Worm (Caenorhabditis elegans) whole organism, L4/young adult: ENCODE results near the gene col-165.

Source experiments
- W03F9.2 ChIP-seq: fragments of 150-350 bp; optimal IDR thresholded peaks from 2 replicates; lab custom pipeline; 2014; ENCODE audit warnings: missing biosample characterization, missing genetic modification characterization
- dao-5 ChIP-seq: sonication (generic microtip); optimal IDR thresholded peaks from 2 replicates; lab custom pipeline; 2016; ENCODE audit warnings: missing genotype, missing genetic modification characterization, moderate library complexity, missing compliant biosample characterization
- him-1 ChIP-seq: sonication (generic microtip); optimal IDR thresholded peaks from 2 replicates; lab custom pipeline; 2016; ENCODE audit warnings: missing genotype, missing genetic modification reagents, missing genetic modification characterization, missing compliant biosample characterization

Gene col-165

ce11 chrX:4350198-4350597 is 3.2 kb upstream of the col-165 start, which contains the start of gene F14H12.2:
Gene F14H12.2 (plus strand): TSS chrX:4350498.
- TF ChIP-seq W03F9.2 (tag; lab: Kevin White, UChicago): no peak
- TF ChIP-seq him-1 (tag; lab: Kevin White, UChicago): no peak
- TF ChIP-seq dao-5 (tag; lab: Kevin White, UChicago): no peak

DNA sequence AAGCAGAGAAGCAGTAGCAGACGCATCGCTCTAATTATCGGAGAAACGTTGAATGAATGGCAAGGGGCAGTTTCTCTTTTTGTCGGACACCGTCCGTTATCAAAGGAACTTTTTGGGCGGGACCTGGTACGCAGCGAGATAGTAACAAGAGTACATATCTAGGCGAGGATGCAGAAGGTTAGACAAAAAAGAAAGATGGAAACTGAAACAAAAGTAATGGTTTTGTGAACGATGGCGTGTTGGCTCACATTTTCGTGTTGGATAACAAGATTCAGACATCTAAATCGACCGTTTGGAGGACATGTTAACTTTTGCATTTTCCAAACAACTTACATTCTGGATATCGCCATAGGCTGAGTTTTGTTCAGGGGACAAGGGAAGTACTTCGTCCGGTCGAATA is 4.0 kb downstream of the col-165 start, which contains the start of gene F14H12.6:
Gene F14H12.6 (minus strand): TSS at position 101 of the 400 bp plus-strand sequence.
- TF ChIP-seq W03F9.2 (tag; lab: Kevin White, UChicago): no peak

DNA sequence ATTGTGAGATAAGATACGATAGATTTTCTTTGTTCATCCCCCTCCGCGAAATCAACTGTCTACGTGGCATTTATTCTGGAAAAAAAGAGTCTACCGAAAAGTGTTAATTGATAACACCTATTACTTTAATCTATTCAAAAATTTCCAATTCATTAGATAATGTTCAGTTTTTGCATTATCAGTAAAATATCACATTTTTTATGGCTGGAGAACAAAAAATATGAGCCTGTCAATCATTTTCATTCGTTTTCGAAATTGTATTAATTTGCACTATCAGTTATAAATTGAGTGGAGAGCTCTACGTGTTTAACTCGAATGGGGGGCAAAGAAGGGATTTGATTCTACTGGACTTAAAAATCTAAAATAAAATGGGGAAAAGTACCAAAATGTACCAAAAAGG is 5.6 kb downstream of the col-165 start:
- TF ChIP-seq him-1 (tag; lab: Kevin White, UChicago): no peak
- TF ChIP-seq dao-5 (tag; lab: Kevin White, UChicago): no peak
- TF ChIP-seq W03F9.2 (tag; lab: Kevin White, UChicago): no peak

DNA sequence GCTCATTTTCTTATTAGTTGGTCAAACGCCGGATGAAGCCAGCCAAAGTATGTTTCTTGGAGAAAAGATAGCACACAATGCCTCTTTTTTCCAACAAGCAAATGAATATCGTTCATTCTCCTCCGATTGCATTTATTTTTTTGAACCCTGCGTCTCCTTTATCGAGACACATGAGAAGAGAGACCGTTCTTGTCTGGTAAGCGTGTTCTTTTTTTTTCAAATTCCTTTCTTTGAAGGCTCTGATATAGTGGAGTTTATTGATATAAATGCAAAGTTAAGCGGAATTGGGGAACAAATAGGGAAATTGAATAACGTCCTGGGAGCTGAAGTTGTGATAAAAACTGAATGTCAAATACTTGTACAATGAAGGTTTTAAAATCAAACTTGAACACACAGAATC is 9.1 kb downstream of the col-165 start, which contains the start of gene F14H12.7:
Gene F14H12.7 (minus strand): TSS at position 101 of the 400 bp plus-strand sequence.
- TF ChIP-seq W03F9.2 (tag; lab: Kevin White, UChicago) (no peak), dao-5 (tag; lab: Kevin White, UChicago) (no peak), him-1 (tag; lab: Kevin White, UChicago) (no peak)

- no peak for TF ChIP-seq him-1 (tag; lab: Kevin White, UChicago)
- TF ChIP-seq W03F9.2 (tag; lab: Kevin White, UChicago): no peak
- no peak for TF ChIP-seq dao-5 (tag; lab: Kevin White, UChicago)
These were observed 9.8 kb downstream of the col-165 start, which contains the start of gene F14H12.17 for ce11 chrX:4363200-4363599. Gene F14H12.17 (minus strand): TSS chrX:4363300.

DNA sequence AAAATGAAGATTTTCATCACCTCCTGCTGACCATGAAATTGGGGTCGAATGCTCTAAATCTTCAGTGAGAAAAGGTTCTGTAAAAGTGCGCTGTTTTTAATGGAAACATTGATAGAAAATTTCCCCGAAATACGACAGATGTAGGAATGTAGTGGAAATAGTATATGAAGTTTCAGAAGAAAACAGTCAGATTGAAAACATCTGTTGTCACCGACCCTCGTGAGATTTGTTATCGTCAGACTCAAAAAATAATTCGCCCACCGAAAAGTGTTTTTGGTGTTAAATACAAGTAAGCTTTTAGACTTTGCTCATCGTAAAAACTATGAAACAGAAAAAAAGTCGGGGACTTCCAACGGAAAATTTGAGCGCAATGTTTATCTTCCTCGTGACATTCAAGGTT is 11.5 kb downstream of the col-165 start, which contains the start of gene F14H12.8:
Gene F14H12.8 (minus strand): TSS at position 101 of the 400 bp plus-strand sequence.
- TF ChIP-seq him-1 (tag; lab: Kevin White, UChicago): no peak
- TF ChIP-seq W03F9.2 (tag; lab: Kevin White, UChicago): no peak
- TF ChIP-seq dao-5 (tag; lab: Kevin White, UChicago): no peak

ce11 chrX:4366231-4366630 is 12.8 kb downstream of the col-165 start, which contains the start of gene R160.3:
Gene R160.3 (minus strand): TSS chrX:4366331.
- TF ChIP-seq him-1 (tag; lab: Kevin White, UChicago) (no peak), W03F9.2 (tag; lab: Kevin White, UChicago) (no peak), dao-5 (tag; lab: Kevin White, UChicago) (no peak)

ce11 chrX:4367414-4367813 is 14.0 kb downstream of the col-165 start, which contains the start of gene R160.10:
Gene R160.10 (minus strand): TSS chrX:4367514.
- TF ChIP-seq dao-5 (tag; lab: Kevin White, UChicago) (no peak), W03F9.2 (tag; lab: Kevin White, UChicago) (no peak)

DNA sequence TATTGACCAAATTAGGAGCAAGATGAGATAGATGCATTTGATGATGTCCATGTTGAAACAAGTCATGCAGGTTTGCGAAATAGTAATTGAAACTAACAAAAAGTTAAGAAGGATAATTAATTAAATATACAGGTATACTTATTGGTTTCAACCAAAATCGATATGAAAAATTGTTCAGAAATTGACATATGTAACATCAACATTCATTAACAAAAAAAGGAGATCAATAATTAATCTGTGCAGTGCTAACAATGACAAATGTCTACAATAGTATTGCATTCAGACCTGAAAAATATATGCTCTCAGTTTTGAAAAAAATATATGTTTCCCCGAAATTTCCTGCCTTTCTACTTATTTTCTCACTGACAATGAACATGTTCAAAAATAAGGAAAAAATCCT is 15.4 kb downstream of the col-165 start, which contains the start of gene R160.4:
Gene R160.4 (minus strand): TSS at position 101 of the 400 bp plus-strand sequence.
- no peak for TF ChIP-seq W03F9.2 (tag; lab: Kevin White, UChicago)
- TF ChIP-seq dao-5 (tag; lab: Kevin White, UChicago): no peak
- no peak for TF ChIP-seq him-1 (tag; lab: Kevin White, UChicago)

DNA sequence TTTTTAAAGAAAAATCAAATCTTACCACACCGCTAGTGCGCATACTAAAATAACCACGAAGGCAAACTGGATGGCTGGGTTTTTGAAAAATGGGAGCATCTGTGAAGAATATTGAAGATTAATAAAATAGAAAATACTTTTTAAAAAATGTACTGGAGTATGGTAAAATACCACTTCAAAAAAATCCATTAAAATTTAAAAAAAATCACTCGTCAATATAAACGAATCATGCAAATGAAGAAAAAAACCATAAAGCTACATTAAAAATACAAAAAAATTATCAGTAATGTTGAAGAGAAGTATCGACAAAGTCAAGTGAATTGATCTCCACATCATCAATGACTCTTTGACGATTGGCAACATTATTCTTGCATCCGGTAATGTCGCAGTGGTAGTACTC is 17.3 kb downstream of the col-165 start, which contains the start of gene R160.5:
Gene R160.5 (minus strand): TSS at position 101 of the 400 bp plus-strand sequence.
- TF ChIP-seq him-1 (tag; lab: Kevin White, UChicago) (no peak), W03F9.2 (tag; lab: Kevin White, UChicago) (no peak), dao-5 (tag; lab: Kevin White, UChicago) (no peak)

DNA sequence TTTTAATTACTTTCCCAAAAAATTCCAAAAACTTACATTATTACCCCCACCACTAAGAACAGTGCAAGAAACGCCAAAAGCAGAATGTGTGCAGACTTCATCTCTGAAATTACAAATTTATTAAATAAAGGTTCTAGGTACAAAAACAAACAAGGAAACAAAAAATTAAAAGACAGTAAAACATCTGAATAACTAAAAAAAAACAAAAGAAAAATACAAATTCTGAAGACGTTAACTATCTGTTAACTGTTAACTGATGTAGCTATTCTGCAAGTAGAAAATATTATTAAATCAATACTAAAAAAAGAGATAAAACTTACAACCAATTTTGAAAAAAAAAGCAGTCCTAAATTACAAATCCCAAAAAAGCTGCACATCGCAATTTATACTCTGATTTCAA is 18.0 kb downstream of the col-165 start, which contains the start of gene R160.13:
Gene R160.13 (minus strand): TSS at position 101 of the 400 bp plus-strand sequence.
- TF ChIP-seq him-1 (tag; lab: Kevin White, UChicago) (no peak), dao-5 (tag; lab: Kevin White, UChicago) (no peak), W03F9.2 (tag; lab: Kevin White, UChicago) (no peak)

ce11 chrX:4371988-4372387 is 18.6 kb downstream of the col-165 start, which contains the start of gene R160.14:
Gene R160.14 (minus strand): TSS chrX:4372088.
- TF ChIP-seq him-1 (tag; lab: Kevin White, UChicago) (no peak), dao-5 (tag; lab: Kevin White, UChicago) (no peak), W03F9.2 (tag; lab: Kevin White, UChicago) (no peak)

DNA sequence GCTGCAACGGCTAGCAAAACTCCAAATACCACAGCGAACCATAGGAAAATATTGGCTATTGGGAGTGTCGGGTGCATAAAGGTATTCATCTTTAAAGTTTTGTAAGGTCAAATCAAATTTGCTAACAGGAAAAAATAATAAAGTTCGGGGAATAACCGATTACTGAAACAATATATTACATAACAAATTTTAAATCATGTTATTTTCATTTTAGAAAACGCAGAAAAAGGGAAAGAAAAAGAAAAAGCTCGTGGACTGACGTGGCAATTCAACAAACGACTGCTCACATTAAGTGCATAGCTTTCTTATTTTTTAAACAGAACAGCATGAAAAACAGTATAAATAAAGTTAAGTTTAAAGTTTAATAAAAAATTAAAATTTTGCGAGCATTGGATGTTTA is 19.7 kb downstream of the col-165 start, which contains the start of gene R160.6:
Gene R160.6 (minus strand): TSS at position 101 of the 400 bp plus-strand sequence.
- TF ChIP-seq W03F9.2 (tag; lab: Kevin White, UChicago) (no peak), dao-5 (tag; lab: Kevin White, UChicago) (no peak), him-1 (tag; lab: Kevin White, UChicago) (no peak)

DNA sequence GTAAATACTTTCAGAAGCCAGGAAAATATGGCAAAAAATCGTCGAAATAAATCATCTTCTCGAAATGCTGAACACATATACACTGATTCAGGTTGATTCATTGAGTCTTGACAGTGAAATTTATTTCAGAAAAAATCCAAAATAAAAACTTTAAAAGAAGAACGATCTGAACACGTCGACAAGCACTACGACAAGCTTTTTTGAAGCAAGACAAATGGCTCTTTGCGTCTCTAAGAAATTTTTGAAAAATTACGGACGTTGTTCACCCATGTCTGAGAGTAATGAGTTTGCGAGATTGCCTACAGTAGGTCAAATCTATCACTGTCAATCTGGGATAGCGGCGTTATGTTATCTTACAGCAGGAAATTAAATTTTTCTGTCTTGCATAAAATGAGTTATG is 23.4 kb downstream of the col-165 start, which contains the start of gene R160.2:
Gene R160.2 (minus strand): TSS at position 101 of the 400 bp plus-strand sequence.
- TF ChIP-seq dao-5 (tag; lab: Kevin White, UChicago) (no peak), him-1 (tag; lab: Kevin White, UChicago) (no peak), W03F9.2 (tag; lab: Kevin White, UChicago) (no peak)
